Fruit fly (Drosophila melanogaster) whole organism, prepupa: ENCODE results near the gene Sec16.

Experiments used
- CG4318 ChIP-seq: fragments of 200-800 bp; sonication (Bioruptor generic); optimal IDR thresholded peaks from 3 replicates; lab custom pipeline; 2017; ENCODE audit warnings: missing biosample characterization, mild to moderate bottlenecking, missing genetic modification characterization
- CG6163 ChIP-seq: fragments of 200-800 bp; sonication (Bioruptor generic); IDR thresholded peaks from 3 replicates; pipeline ENCODE4 v1.3.6; 2022; ENCODE audit warnings: missing biosample characterization, missing genetic modification characterization
- Eip75B ChIP-seq: fragments of 200-800 bp; sonication (Bioruptor generic); optimal IDR thresholded peaks from 3 replicates; lab custom pipeline; 2016; ENCODE audit warnings: missing biosample characterization, missing genetic modification characterization
- Ets96B ChIP-seq: fragments of 200-800 bp; optimal IDR thresholded peaks from 2 replicates; lab custom pipeline; 2019; ENCODE audit warnings: missing biosample characterization, mild to moderate bottlenecking, missing genetic modification characterization, moderate library complexity
- Gug ChIP-seq: fragments of 200-800 bp; sonication (Bioruptor generic); IDR thresholded peaks from 2 replicates; pipeline ENCODE4 v1.3.6; 2022; ENCODE audit warnings: missing biosample characterization, missing genetic modification characterization
- OdsH ChIP-seq: fragments of 200-800 bp; sonication (Bioruptor generic); optimal IDR thresholded peaks from 3 replicates; lab custom pipeline; 2016; ENCODE audit warnings: missing biosample characterization, missing genetic modification characterization
- Smox ChIP-seq: fragments of 200-800 bp; sonication (Bioruptor generic); optimal IDR thresholded peaks from 3 replicates; lab custom pipeline; 2016; ENCODE audit warnings: missing biosample characterization, missing genetic modification characterization
- achi ChIP-seq: fragments of 200-800 bp; sonication (Bioruptor generic); optimal IDR thresholded peaks from 3 replicates; lab custom pipeline; 2016; ENCODE audit warnings: missing biosample characterization, missing genetic modification characterization
- dac ChIP-seq: fragments of 200-800 bp; sonication (Bioruptor generic); optimal IDR thresholded peaks from 2 replicates; lab custom pipeline; 2017; ENCODE audit warnings: missing biosample characterization, mild to moderate bottlenecking, missing genetic modification characterization
- dsx ChIP-seq: fragments of 200-800 bp; optimal IDR thresholded peaks from 3 replicates; lab custom pipeline; 2019; ENCODE audit warnings: missing biosample characterization, mild to moderate bottlenecking, missing genetic modification characterization, moderate library complexity; ENCODE audit not compliant: poor library complexity, severe bottlenecking
- fd85E ChIP-seq: fragments of 200-800 bp; sonication (Bioruptor generic); optimal IDR thresholded peaks from 3 replicates; lab custom pipeline; 2016; ENCODE audit warnings: missing biosample characterization, missing genetic modification characterization
- lz ChIP-seq: fragments of 200-800 bp; sonication (Bioruptor generic); optimal IDR thresholded peaks from 3 replicates; lab custom pipeline; 2016; ENCODE audit warnings: missing biosample characterization, missing genetic modification characterization
- ss ChIP-seq, 2 experiments: fragments of 200-800 bp; sonication (Bioruptor generic); optimal IDR thresholded peaks; 2 replicates in 1 of 2; 3 replicates in 1 of 2; lab custom pipeline; 2017 to 2018; ENCODE audit warnings: mild to moderate bottlenecking in 2 of 2, missing biosample characterization in 2 of 2, missing genetic modification characterization in 2 of 2, moderate library complexity in 1 of 2
- svp ChIP-seq: fragments of 200-800 bp; sonication (Bioruptor generic); peaks from one replicate; lab custom pipeline; 2016; ENCODE audit warnings: missing biosample characterization, missing genetic modification characterization

dm6 chrX:12547657-12548056, 48.2 kb upstream of the Sec16 start:
- TF ChIP-seq CG6163 (GFP tag; lab: Robert Waterston, UW) (no peak), Ets96B (no peak), Eip75B (no peak), lz (no peak), dsx (no peak), CG4318 (GFP tag; lab: Kevin White, UChicago) (no peak), achi (GFP tag; lab: Kevin White, UChicago) (no peak), svp (GFP tag; lab: Kevin White, UChicago) (no peak), ss (GFP tag; optimal IDR thresholded peaks at IDR 0.05; lab: Kevin White, UChicago) (no peak), fd85E (GFP tag; lab: Kevin White, UChicago) (no peak), Gug (GFP tag; lab: Robert Waterston, UW) (no peak), dac (no peak), Smox (no peak), OdsH (GFP tag; lab: Kevin White, UChicago) (no peak)
